Worm (Caenorhabditis elegans) whole organism, L1 larva: ENCODE measurements around the gene zipt-2.3.

Experiments
- aly-2 ChIP-seq: fragments of 150-350 bp; optimal IDR thresholded peaks from 2 replicates; lab custom pipeline; 2014; ENCODE audit warnings: missing biosample characterization, missing genetic modification characterization
- blmp-1 ChIP-seq: fragments of 150-350 bp; optimal IDR thresholded peaks from 2 replicates; lab custom pipeline; 2014; ENCODE audit warnings: missing biosample characterization, missing genetic modification characterization
- lin-13 ChIP-seq: fragments of 150-350 bp; optimal IDR thresholded peaks from 2 replicates; lab custom pipeline; 2014; ENCODE audit warnings: missing biosample characterization, missing genetic modification reagents, missing genetic modification characterization
- skn-1 ChIP-seq: fragments of 150-350 bp; optimal IDR thresholded peaks from 2 replicates; lab custom pipeline; 2014; ENCODE audit warnings: missing biosample characterization, missing genetic modification characterization
- unc-130 ChIP-seq: fragments of 150-350 bp; optimal IDR thresholded peaks from 2 replicates; lab custom pipeline; 2017; ENCODE audit warnings: missing biosample characterization, missing genetic modification characterization, inconsistent platforms
- zag-1 ChIP-seq: fragments of 150-350 bp; optimal IDR thresholded peaks from 2 replicates; lab custom pipeline; 2014; ENCODE audit warnings: missing biosample characterization, missing genetic modification characterization
- ztf-11 ChIP-seq, 2 experiments: sonication (generic microtip); optimal IDR thresholded peaks; 2 replicates each; lab custom pipeline; 2016 to 2017; ENCODE audit warnings: missing genetic modification characterization in 2 of 2, missing biosample characterization in 1 of 2, missing compliant biosample characterization in 1 of 2

ce11 chrII:13725793-13726192 is 10.1 kb upstream of the zipt-2.3 start, which contains the start of the genes Y54G9A.7 and bub-3:
- no peak for TF ChIP-seq blmp-1
- no peak for TF ChIP-seq skn-1 (tag; lab: Kevin White, UChicago)
- TF ChIP-seq ztf-11 (tag; optimal IDR thresholded peaks at IDR 0.05; lab: Kevin White, UChicago), result no peak
- TF ChIP-seq zag-1 (tag; lab: Kevin White, UChicago), result no peak
- no peak for TF ChIP-seq lin-13 (GFP tag; lab: Kevin White, UChicago)
- no peak for TF ChIP-seq aly-2 (tag; lab: Kevin White, UChicago)
- peak; percentile 25 for TF ChIP-seq unc-130
